Fruit fly (Drosophila melanogaster) whole organism, embryonic: ENCODE data around the gene CG7912.

Experiments used
- CG10321 ChIP-seq: fragments of 200-800 bp; sonication (Bioruptor generic); IDR thresholded peaks from 2 replicates; pipeline ENCODE4 v1.3.6; 2022; ENCODE audit warnings: missing biosample characterization, missing genetic modification characterization
- CG10654 ChIP-seq: fragments of 200-800 bp; sonication (Bioruptor generic); optimal IDR thresholded peaks from 2 replicates; lab custom pipeline; 2016; ENCODE audit warnings: missing biosample characterization, missing genetic modification characterization
- CG12071 ChIP-seq: fragments of 200-800 bp; sonication (Bioruptor generic); optimal IDR thresholded peaks from 3 replicates; lab custom pipeline; 2018; ENCODE audit warnings: missing biosample characterization, mild to moderate bottlenecking, missing genetic modification characterization
- CG13894 ChIP-seq: fragments of 200-800 bp; sonication (Bioruptor generic); optimal IDR thresholded peaks from 3 replicates; lab custom pipeline; 2018; ENCODE audit warnings: missing biosample characterization, mild to moderate bottlenecking, missing genetic modification characterization, moderate library complexity
- CG14014 ChIP-seq: fragments of 200-800 bp; sonication (Bioruptor generic); IDR thresholded peaks from 2 replicates; pipeline ENCODE4 v1.3.6; 2022; ENCODE audit warnings: missing biosample characterization, missing genetic modification characterization
- CG18262 ChIP-seq: fragments of 200-800 bp; optimal IDR thresholded peaks from 3 replicates; lab custom pipeline; 2019; ENCODE audit warnings: missing biosample characterization, mild to moderate bottlenecking, missing genetic modification characterization, moderate library complexity
- CG2712 ChIP-seq: fragments of 200-800 bp; optimal IDR thresholded peaks from 3 replicates; lab custom pipeline; 2019; ENCODE audit warnings: missing biosample characterization, mild to moderate bottlenecking, missing genetic modification characterization, moderate library complexity
- CG2875 ChIP-seq: fragments of 200-800 bp; sonication (Bioruptor generic); optimal IDR thresholded peaks from 2 replicates; lab custom pipeline; 2017; ENCODE audit warnings: missing biosample characterization, mild to moderate bottlenecking, missing genetic modification characterization, missing genetic modification reagents
- CG3065 ChIP-seq: fragments of 200-800 bp; sonication (Bioruptor generic); optimal IDR thresholded peaks from 2 replicates; lab custom pipeline; 2016; ENCODE audit warnings: missing biosample characterization, missing genetic modification characterization
- CG31365 ChIP-seq: fragments of 200-800 bp; sonication (Bioruptor generic); optimal IDR thresholded peaks from 2 replicates; lab custom pipeline; 2018; ENCODE audit warnings: missing biosample characterization, mild to moderate bottlenecking, missing genetic modification characterization
- CG42726 ChIP-seq: fragments of 200-800 bp; sonication (Bioruptor generic); IDR thresholded peaks from 2 replicates; pipeline ENCODE4 v1.3.6; 2022; ENCODE audit warnings: missing biosample characterization, missing genetic modification characterization; ENCODE audit not compliant: partially characterized antibody
- CG8478 ChIP-seq: fragments of >200 bp; optimal IDR thresholded peaks from 2 replicates; lab custom pipeline; 2018
- CG8944 ChIP-seq: fragments of 200-800 bp; sonication (Bioruptor generic); optimal IDR thresholded peaks from 3 replicates; lab custom pipeline; 2016; ENCODE audit warnings: missing biosample characterization, missing genetic modification characterization
- CG9609 ChIP-seq: fragments of 200-800 bp; sonication (Bioruptor generic); optimal IDR thresholded peaks from 3 replicates; lab custom pipeline; 2016; ENCODE audit warnings: missing biosample characterization, missing genetic modification characterization
- CG9817 ChIP-seq: fragments of 200-800 bp; sonication (Bioruptor generic); optimal IDR thresholded peaks from 2 replicates; lab custom pipeline; 2018; ENCODE audit warnings: missing biosample characterization, mild to moderate bottlenecking, missing genetic modification characterization, moderate library complexity
- H15 ChIP-seq: fragments of 200-800 bp; sonication (Bioruptor generic); IDR thresholded peaks from 3 replicates; pipeline ENCODE4 v1.3.6; 2022; ENCODE audit warnings: missing biosample characterization, missing genetic modification characterization
- HLH4C ChIP-seq: fragments of 200-800 bp; sonication (Bioruptor generic); IDR thresholded peaks from 3 replicates; pipeline ENCODE4 v1.3.6; 2022; ENCODE audit warnings: missing biosample characterization, missing genetic modification characterization; ENCODE audit not compliant: partially characterized antibody
- Hr78 ChIP-seq, 2 experiments: fragments of 200-800 bp in 1 of 2; fragments of >200 bp in 1 of 2; sonication (Bioruptor generic) in 1 of 2; optimal IDR thresholded peaks; 2 replicates each; lab custom pipeline; 2017 to 2019; ENCODE audit warnings: missing biosample characterization in 2 of 2, missing genetic modification characterization in 2 of 2, mild to moderate bottlenecking in 1 of 2, moderate library complexity in 1 of 2
- Med ChIP-seq: fragments of 200-800 bp; sonication (Bioruptor generic); peaks from one replicate; lab custom pipeline; 2016; ENCODE audit warnings: missing biosample characterization, missing genetic modification characterization, mild to moderate bottlenecking, inconsistent platforms, moderate library complexity
- NC2β ChIP-seq: fragments of 200-800 bp; sonication (Bioruptor generic); optimal IDR thresholded peaks from 2 replicates; lab custom pipeline; 2016; ENCODE audit warnings: missing biosample characterization, missing genetic modification characterization
- NK7.1 ChIP-seq: fragments of 200-800 bp; sonication (Bioruptor generic); optimal IDR thresholded peaks from 3 replicates; lab custom pipeline; 2016; ENCODE audit warnings: missing biosample characterization, missing genetic modification characterization
- Nf-YA ChIP-seq: fragments of 200-800 bp; sonication (Bioruptor generic); IDR thresholded peaks from 2 replicates; pipeline ENCODE4 v1.3.6; 2022; ENCODE audit warnings: missing biosample characterization, missing genetic modification characterization
- Oli ChIP-seq: fragments of 200-800 bp; sonication (Bioruptor generic); optimal IDR thresholded peaks from 2 replicates; lab custom pipeline; 2018; ENCODE audit warnings: missing biosample characterization, mild to moderate bottlenecking, missing genetic modification characterization, moderate library complexity
- Side ChIP-seq: fragments of 200-800 bp; sonication (Bioruptor generic); optimal IDR thresholded peaks from 2 replicates; lab custom pipeline; 2016; ENCODE audit warnings: missing biosample characterization, missing genetic modification characterization
- Sry-δ ChIP-seq: fragments of 200-800 bp; sonication (Bioruptor generic); optimal IDR thresholded peaks from 2 replicates; lab custom pipeline; 2016; ENCODE audit warnings: missing biosample characterization, missing genetic modification characterization
- Ssrp ChIP-seq: fragments of 200-800 bp; sonication (Bioruptor generic); optimal IDR thresholded peaks from 2 replicates; lab custom pipeline; 2018; ENCODE audit warnings: missing biosample characterization, mild to moderate bottlenecking, missing genetic modification characterization, moderate library complexity
- TFAM ChIP-seq: fragments of 200-800 bp; sonication (Bioruptor generic); optimal IDR thresholded peaks from 2 replicates; lab custom pipeline; 2017; ENCODE audit warnings: missing biosample characterization, missing genetic modification characterization, inconsistent platforms
- btn ChIP-seq: fragments of 200-800 bp; sonication (Bioruptor generic); optimal IDR thresholded peaks from 2 replicates; lab custom pipeline; 2016; ENCODE audit warnings: missing biosample characterization, missing genetic modification characterization
- cato ChIP-seq: fragments of 200-800 bp; sonication (Bioruptor generic); optimal IDR thresholded peaks from 2 replicates; lab custom pipeline; 2016; ENCODE audit warnings: missing biosample characterization, missing genetic modification characterization, borderline replicate concordance
- ci ChIP-seq: fragments of 200-800 bp; sonication (Bioruptor generic); IDR thresholded peaks from 3 replicates; pipeline ENCODE4 v1.3.6; 2022; ENCODE audit warnings: missing biosample characterization, missing genetic modification characterization
- fd96Cb ChIP-seq: fragments of 200-800 bp; sonication (Bioruptor generic); optimal IDR thresholded peaks from 2 replicates; lab custom pipeline; 2018; ENCODE audit warnings: missing biosample characterization, mild to moderate bottlenecking, missing genetic modification characterization, moderate library complexity
- gem ChIP-seq: fragments of 200-800 bp; sonication (Bioruptor generic); optimal IDR thresholded peaks from 2 replicates; lab custom pipeline; 2019; ENCODE audit warnings: missing biosample characterization, mild to moderate bottlenecking, missing genetic modification characterization, moderate library complexity
- jigr1 ChIP-seq: fragments of 200-800 bp; sonication (Bioruptor generic); IDR thresholded peaks from 3 replicates; pipeline ENCODE4 v1.3.6; 2022; ENCODE audit warnings: missing biosample characterization, missing genetic modification characterization
- knrl ChIP-seq: fragments of 200-800 bp; sonication (Bioruptor generic); IDR thresholded peaks from 3 replicates; pipeline ENCODE4 v1.3.6; 2022; ENCODE audit warnings: missing biosample characterization, missing genetic modification characterization; ENCODE audit not compliant: partially characterized antibody
- run ChIP-seq: fragments of 200-800 bp; sonication (Bioruptor generic); optimal IDR thresholded peaks from 3 replicates; lab custom pipeline; 2018; ENCODE audit warnings: missing biosample characterization, mild to moderate bottlenecking, missing genetic modification characterization
- sc ChIP-seq, 3 experiments: fragments of >200 bp in 2 of 3; fragments of 200-800 bp in 1 of 3; sonication (Bioruptor generic) in 1 of 3; optimal IDR thresholded peaks; 2 replicates in 2 of 3; 3 replicates in 1 of 3; lab custom pipeline; 2017; ENCODE audit warnings: mild to moderate bottlenecking in 1 of 3, missing biosample characterization in 1 of 3, missing genetic modification characterization in 1 of 3, missing genetic modification reagents in 1 of 3
- sens ChIP-seq: fragments of 200-800 bp; sonication (Bioruptor generic); peaks from one replicate; lab custom pipeline; 2016; ENCODE audit warnings: missing biosample characterization, missing genetic modification characterization
- shn ChIP-seq: fragments of 200-800 bp; sonication (Bioruptor generic); optimal IDR thresholded peaks from 3 replicates; lab custom pipeline; 2016; ENCODE audit warnings: missing biosample characterization, missing genetic modification characterization
- sima ChIP-seq: fragments of 200-800 bp; sonication (Bioruptor generic); optimal IDR thresholded peaks from 2 replicates; lab custom pipeline; 2016; ENCODE audit warnings: missing biosample characterization, missing genetic modification characterization
- slp2 ChIP-seq: fragments of 200-800 bp; sonication (Bioruptor generic); optimal IDR thresholded peaks from 2 replicates; lab custom pipeline; 2016; ENCODE audit warnings: missing biosample characterization, missing genetic modification characterization
- twi ChIP-seq: fragments of 200-800 bp; optimal IDR thresholded peaks from 2 replicates; lab custom pipeline; 2019; ENCODE audit warnings: missing biosample characterization, mild to moderate bottlenecking, missing genetic modification characterization, moderate library complexity
- tx ChIP-seq: fragments of 200-800 bp; sonication (Bioruptor generic); optimal IDR thresholded peaks from 2 replicates; lab custom pipeline; 2016; ENCODE audit warnings: missing biosample characterization, missing genetic modification characterization
- vfl ChIP-seq: fragments of 200-800 bp; sonication (Bioruptor generic); optimal IDR thresholded peaks from 2 replicates; lab custom pipeline; 2016; ENCODE audit warnings: missing biosample characterization, missing genetic modification characterization
- zfh2 ChIP-seq: fragments of 200-800 bp; sonication (Bioruptor generic); optimal IDR thresholded peaks from 2 replicates; lab custom pipeline; 2016; ENCODE audit warnings: missing biosample characterization, missing genetic modification characterization

CG7912 gene

dm6 chr3R:30014977-30015514, 6.1 kb upstream of the CG7912 start, which contains the start of gene CG7920 (continued):
- TF ChIP-seq CG9817 (tag; lab: Kevin White, UChicago), result no peak
- TF ChIP-seq gem (tag; lab: Kevin White, UChicago), result no peak
- TF ChIP-seq TFAM (GFP tag; lab: Kevin White, UChicago), result no peak
- TF ChIP-seq Nf-YA (GFP tag; lab: Robert Waterston, UW), result no peak
- TF ChIP-seq jigr1, result no peak
- no peak for TF ChIP-seq vfl (GFP tag; lab: Kevin White, UChicago)
- peak; percentile 71 for TF ChIP-seq HLH4C (GFP tag; lab: Robert Waterston, UW)
- no peak for TF ChIP-seq btn
- TF ChIP-seq Side (GFP tag; lab: Kevin White, UChicago), result no peak
- peak; percentile 48; the same call in 2 of the 3 replicates for TF ChIP-seq ci (GFP tag; lab: Robert Waterston, UW)
- TF ChIP-seq Ssrp (tag; lab: Kevin White, UChicago), result no peak
- no peak for TF ChIP-seq slp2 (GFP tag; lab: Kevin White, UChicago)
- no peak for TF ChIP-seq CG31365 (tag; lab: Kevin White, UChicago)
- TF ChIP-seq Oli (tag; lab: Kevin White, UChicago), result no peak
- TF ChIP-seq NK7.1 (GFP tag; lab: Kevin White, UChicago), result no peak
- peak; percentile 83 for TF ChIP-seq Med
- peak; percentile 76 for TF ChIP-seq knrl (GFP tag; lab: Robert Waterston, UW)
- no peak for TF ChIP-seq run (tag; lab: Kevin White, UChicago)
- no peak for TF ChIP-seq CG2875 (GFP tag; lab: Kevin White, UChicago)
- no peak for TF ChIP-seq CG8944 (GFP tag; lab: Kevin White, UChicago)
- no peak for TF ChIP-seq CG14014
- peak; percentile 74 for TF ChIP-seq Sry-δ (GFP tag; lab: Kevin White, UChicago)
- TF ChIP-seq sens (GFP tag; lab: Kevin White, UChicago), result no peak
- no peak for TF ChIP-seq H15 (GFP tag; lab: Robert Waterston, UW)
- TF ChIP-seq zfh2 (GFP tag; lab: Kevin White, UChicago), result peak; percentile 51
- 0 out of 2 replicates have a peak, but pooled peaks have one; percentile 27 for TF ChIP-seq CG10321 (GFP tag; lab: Robert Waterston, UW)
- TF ChIP-seq Hr78 (GFP tag; optimal IDR thresholded peaks at IDR 0.05; lab: Kevin White, UChicago), result no peak
- no peak for TF ChIP-seq CG10654 (GFP tag; lab: Kevin White, UChicago)
- peak; percentile 6 for TF ChIP-seq CG2712 (tag; lab: Kevin White, UChicago)
- no peak for TF ChIP-seq shn
- no peak for TF ChIP-seq sc (optimal IDR thresholded peaks at IDR 0.05; lab: Kevin White, UChicago)
- TF ChIP-seq sc (GFP tag; optimal IDR thresholded peaks at IDR 0.05; lab: Kevin White, UChicago), result no peak
- TF ChIP-seq CG8478 (lab: Kevin White, UChicago), result no peak
- TF ChIP-seq CG12071, result peak; percentile 24
- no peak for TF ChIP-seq fd96Cb (tag; lab: Kevin White, UChicago)
- TF ChIP-seq NC2β, result no peak
- no peak for TF ChIP-seq twi (tag; lab: Kevin White, UChicago)
- peak; percentile 46; the same call in 1 of the 2 replicates for TF ChIP-seq CG42726 (GFP tag; lab: Robert Waterston, UW)
- no peak for TF ChIP-seq sima (GFP tag; lab: Kevin White, UChicago)
- no peak for TF ChIP-seq CG3065 (GFP tag; lab: Kevin White, UChicago)
- TF ChIP-seq CG13894 (tag; lab: Kevin White, UChicago), result peak; percentile 59
- peak; percentile 51 for TF ChIP-seq CG18262 (tag; lab: Kevin White, UChicago)
- TF ChIP-seq cato (GFP tag; lab: Kevin White, UChicago), result no peak
- no peak for TF ChIP-seq tx (GFP tag; lab: Kevin White, UChicago)
- TF ChIP-seq CG9609, result no peak
